Worm (Caenorhabditis elegans): ENCODE results near the gene nhr-139.

The nhr-139 gene

ce11 chrV:7021772-7022171 is 34.2 kb upstream of the nhr-139 start, which contains the start of gene F20A1.4:
TSS of gene F20A1.4 (minus strand) at chrV:7021872.
- TF ChIP-seq nhr-6 (tag; optimal IDR thresholded peaks at IDR 0.05) (no peak), lin-13 (GFP tag; optimal IDR thresholded peaks at IDR 0.05) (no peak), zag-1 (tag; optimal IDR thresholded peaks at IDR 0.05) (no peak), ztf-4 (tag; optimal IDR thresholded peaks at IDR 0.05) (no peak), gmeb-1 (tag; optimal IDR thresholded peaks at IDR 0.05) (no peak), ztf-11 (tag; optimal IDR thresholded peaks at IDR 0.05) (no peak), nhr-21 (tag; optimal IDR thresholded peaks at IDR 0.05) (no peak), blmp-1 (tag; optimal IDR thresholded peaks at IDR 0.05; ENCODE audit: insufficient read depth) (no peak)

- TF ChIP-seq F13H6.1 (tag; optimal IDR thresholded peaks at IDR 0.05): no peak
- no peak for TF ChIP-seq lin-39 (tag; optimal IDR thresholded peaks at IDR 0.05)
- TF ChIP-seq lsy-2 (tag; optimal IDR thresholded peaks at IDR 0.05): no peak
- TF ChIP-seq ZK546.5 (tag; optimal IDR thresholded peaks at IDR 0.05): no peak
- TF ChIP-seq dmd-4 (tag; optimal IDR thresholded peaks at IDR 0.05): no peak
- TF ChIP-seq nhr-23 (tag; optimal IDR thresholded peaks at IDR 0.05): no peak
- no peak for TF ChIP-seq blmp-1 (tag; optimal IDR thresholded peaks at IDR 0.05; ENCODE audit: insufficient read depth)
- no peak for TF ChIP-seq ama-1 (optimal IDR thresholded peaks at IDR 0.05)
- no peak for TF ChIP-seq C34F6.9 (tag; optimal IDR thresholded peaks at IDR 0.05)
- no peak for TF ChIP-seq mab-5 (tag; optimal IDR thresholded peaks at IDR 0.05)
- no peak for TF ChIP-seq aly-2 (tag; optimal IDR thresholded peaks at IDR 0.05)
- TF ChIP-seq nhr-25 (tag; optimal IDR thresholded peaks at IDR 0.05): no peak
- TF ChIP-seq ceh-16 (tag; optimal IDR thresholded peaks at IDR 0.05): no peak
- no peak for TF ChIP-seq nhr-21 (tag; optimal IDR thresholded peaks at IDR 0.05)
- no peak for TF ChIP-seq gmeb-1 (tag; optimal IDR thresholded peaks at IDR 0.05)
- TF ChIP-seq mbf-1 (tag; optimal IDR thresholded peaks at IDR 0.05): no peak
These were observed 29.5 kb upstream of the nhr-139 start, which contains the start of gene srsx-32 for ce11 chrV:7017059-7017458. TSS of gene srsx-32 (plus strand) at chrV:7017359.

- TF ChIP-seq nhr-77 (tag; optimal IDR thresholded peaks at IDR 0.05) (no peak), ceh-16 (tag; optimal IDR thresholded peaks at IDR 0.05) (no peak), nhr-11 (tag; optimal IDR thresholded peaks at IDR 0.05) (no peak), nhr-21 (tag; optimal IDR thresholded peaks at IDR 0.05) (no peak), crh-2 (tag; optimal IDR thresholded peaks at IDR 0.05) (no peak), elt-1 (tag; optimal IDR thresholded peaks at IDR 0.05) (no peak), mab-5 (tag; optimal IDR thresholded peaks at IDR 0.05) (no peak)
These were observed 28.3 kb upstream of the nhr-139 start, which contains the start of gene C33G8.13 for ce11 chrV:7015872-7016271. TSS of gene C33G8.13 (minus strand) at chrV:7015972.

ce11 chrV:7012617-7013016 is 25.0 kb upstream of the nhr-139 start, which contains the start of gene srw-127:
TSS of gene srw-127 (plus strand) at chrV:7012917.
- TF ChIP-seq nhr-25 (tag; optimal IDR thresholded peaks at IDR 0.05) (no peak), skn-1 (tag; optimal IDR thresholded peaks at IDR 0.05) (no peak), peb-1 (tag; optimal IDR thresholded peaks at IDR 0.05) (no peak)

- TF ChIP-seq zag-1 (tag; optimal IDR thresholded peaks at IDR 0.05) (no peak), unc-55 (GFP tag; optimal IDR thresholded peaks at IDR 0.05) (no peak), egl-27 (tag; optimal IDR thresholded peaks at IDR 0.05) (no peak), peb-1 (tag; optimal IDR thresholded peaks at IDR 0.05) (no peak), mbf-1 (tag; optimal IDR thresholded peaks at IDR 0.05) (no peak), elt-1 (tag; optimal IDR thresholded peaks at IDR 0.05) (no peak), alr-1 (tag; optimal IDR thresholded peaks at IDR 0.05) (no peak)
These were observed 21.9 kb upstream of the nhr-139 start, which contains the start of gene C33G8.2 for ce11 chrV:7009461-7009860. TSS of gene C33G8.2 (plus strand) at chrV:7009761.

- TF ChIP-seq fos-1 (tag; optimal IDR thresholded peaks at IDR 0.05): no peak
- no peak for TF ChIP-seq R02D3.7 (tag; optimal IDR thresholded peaks at IDR 0.05)
- no peak for TF ChIP-seq nhr-129 (tag; optimal IDR thresholded peaks at IDR 0.05)
- no peak for TF ChIP-seq unc-55 (GFP tag; optimal IDR thresholded peaks at IDR 0.05)
- TF ChIP-seq ceh-16 (tag; optimal IDR thresholded peaks at IDR 0.05): no peak
- TF ChIP-seq C34F6.9 (tag; optimal IDR thresholded peaks at IDR 0.05): no peak
- TF ChIP-seq gmeb-1 (tag; optimal IDR thresholded peaks at IDR 0.05): no peak
- no peak for TF ChIP-seq F13H6.1 (tag; optimal IDR thresholded peaks at IDR 0.05)
- no peak for TF ChIP-seq crh-2 (tag; optimal IDR thresholded peaks at IDR 0.05)
- no peak for TF ChIP-seq dmd-4 (tag; optimal IDR thresholded peaks at IDR 0.05)
- TF ChIP-seq nhr-21 (tag; optimal IDR thresholded peaks at IDR 0.05): no peak
- TF ChIP-seq aly-2 (tag; optimal IDR thresholded peaks at IDR 0.05): no peak
- no peak for TF ChIP-seq mbf-1 (tag; optimal IDR thresholded peaks at IDR 0.05)
- no peak for TF ChIP-seq elt-3 (tag; optimal IDR thresholded peaks at IDR 0.05)
- no peak for TF ChIP-seq peb-1 (tag; optimal IDR thresholded peaks at IDR 0.05)
- no peak for TF ChIP-seq lin-13 (GFP tag; optimal IDR thresholded peaks at IDR 0.05)
- TF ChIP-seq nhr-77 (tag; optimal IDR thresholded peaks at IDR 0.05): no peak
- no peak for TF ChIP-seq nhr-10 (tag; optimal IDR thresholded peaks at IDR 0.05)
These were observed 19.7 kb upstream of the nhr-139 start, which contains the start of gene drd-10 for ce11 chrV:7007307-7007706. TSS of gene drd-10 (plus strand) at chrV:7007607.

Data from whole organism, L2 larva.